Worm (Caenorhabditis elegans): ENCODE data around the gene tpi-1.

DNA sequence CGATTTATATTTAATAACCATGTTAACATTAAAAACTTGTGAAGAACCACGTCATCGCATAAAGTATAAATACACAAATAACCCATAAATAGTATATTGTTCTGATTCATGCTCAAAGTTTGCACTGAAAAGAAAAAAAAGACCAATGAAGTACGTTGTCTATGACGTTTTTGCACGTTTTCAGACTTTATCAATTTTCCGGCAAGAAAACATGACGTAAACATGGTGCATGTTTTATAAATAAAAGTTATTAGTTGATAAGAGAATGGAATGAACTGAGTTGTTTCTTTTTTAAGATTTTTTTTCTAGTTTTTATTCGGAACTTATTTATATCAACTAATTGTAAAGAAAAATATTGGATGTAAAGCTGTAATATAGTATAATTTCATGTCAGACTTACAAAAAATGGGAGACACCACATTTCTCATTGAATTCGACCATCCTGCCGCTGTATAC lies 25.8 kb upstream of the tpi-1 start, which contains the start of gene arrd-8:
- TF ChIP-seq tbx-37 (GFP tag; conservative IDR thresholded peaks at IDR 0.05) (no peak), hnd-1 (tag; optimal IDR thresholded peaks at IDR 0.05) (no peak), ceh-36 (tag; optimal IDR thresholded peaks at IDR 0.05) (no peak), aly-1 (tag; optimal IDR thresholded peaks at IDR 0.05) (no peak), ama-1 (optimal IDR thresholded peaks at IDR 0.05) (no peak), scrt-1 (GFP tag; IDR thresholded peaks at IDR 0.05) (no peak), pes-1 (GFP tag; IDR thresholded peaks at IDR 0.05) (no peak), ceh-13 (GFP tag; optimal IDR thresholded peaks at IDR 0.05) (no peak), sea-1 (GFP tag; conservative IDR thresholded peaks at IDR 0.05) (no peak), ets-7 (tag; optimal IDR thresholded peaks at IDR 0.05) (no peak)

All from whole organism, early embryonic.